Worm (Caenorhabditis elegans): ENCODE results near the gene ZK1307.1.

ZK1307.1 gene

ce11 chrII:9653679-9654078 lies 1.7 kb downstream of the ZK1307.1 start, which contains the start of gene ZK1307.2:
TSS of gene ZK1307.2 (minus strand) at chrII:9653952.
- no peak for TF ChIP-seq hmg-4 (GFP tag; optimal IDR thresholded peaks at IDR 0.05)
- no peak for TF ChIP-seq hnd-1 (tag; optimal IDR thresholded peaks at IDR 0.05)
- TF ChIP-seq aly-1 (tag; optimal IDR thresholded peaks at IDR 0.05): no peak
- TF ChIP-seq tra-4 (tag; optimal IDR thresholded peaks at IDR 0.05): no peak
- TF ChIP-seq sea-1 (GFP tag; conservative IDR thresholded peaks at IDR 0.05): no peak
- TF ChIP-seq tbx-11 (GFP tag; IDR thresholded peaks at IDR 0.05): no peak
- TF ChIP-seq tbx-37 (GFP tag; conservative IDR thresholded peaks at IDR 0.05): no peak
- no peak for TF ChIP-seq B0310.2 (tag; optimal IDR thresholded peaks at IDR 0.05)
- TF ChIP-seq ceh-13 (GFP tag; optimal IDR thresholded peaks at IDR 0.05): no peak
- no peak for TF ChIP-seq scrt-1 (GFP tag; IDR thresholded peaks at IDR 0.05)
- no peak for TF ChIP-seq ceh-36 (tag; optimal IDR thresholded peaks at IDR 0.05)
- no peak for TF ChIP-seq flt-1 (GFP tag; IDR thresholded peaks at IDR 0.05)

ce11 chrII:9652919-9653318 lies 2.5 kb downstream of the ZK1307.1 start, which contains the start of gene ZK1307.3:
TSS of gene ZK1307.3 (minus strand) at chrII:9653019.
- no peak for TF ChIP-seq B0310.2 (tag; optimal IDR thresholded peaks at IDR 0.05)
- no peak for TF ChIP-seq flt-1 (GFP tag; IDR thresholded peaks at IDR 0.05)
- no peak for TF ChIP-seq scrt-1 (GFP tag; IDR thresholded peaks at IDR 0.05)
- TF ChIP-seq hmg-4 (GFP tag; optimal IDR thresholded peaks at IDR 0.05): no peak
- TF ChIP-seq tbx-37 (GFP tag; conservative IDR thresholded peaks at IDR 0.05): no peak
- no peak for TF ChIP-seq pes-1 (GFP tag; IDR thresholded peaks at IDR 0.05)
- TF ChIP-seq ets-7 (tag; optimal IDR thresholded peaks at IDR 0.05): no peak
- TF ChIP-seq ceh-13 (GFP tag; optimal IDR thresholded peaks at IDR 0.05): no peak
- no peak for TF ChIP-seq tbx-11 (GFP tag; IDR thresholded peaks at IDR 0.05)

- TF ChIP-seq scrt-1 (GFP tag; IDR thresholded peaks at IDR 0.05): no peak
- no peak for TF ChIP-seq ceh-13 (GFP tag; optimal IDR thresholded peaks at IDR 0.05)
- no peak for TF ChIP-seq tra-4 (tag; optimal IDR thresholded peaks at IDR 0.05)
- no peak for TF ChIP-seq tbx-11 (GFP tag; IDR thresholded peaks at IDR 0.05)
- no peak for TF ChIP-seq F13C5.2 (tag; optimal IDR thresholded peaks at IDR 0.05)
- no peak for TF ChIP-seq ama-1 (optimal IDR thresholded peaks at IDR 0.05)
- no peak for TF ChIP-seq hmg-4 (GFP tag; optimal IDR thresholded peaks at IDR 0.05)
- TF ChIP-seq flt-1 (GFP tag; IDR thresholded peaks at IDR 0.05): no peak
- TF ChIP-seq ceh-36 (tag; optimal IDR thresholded peaks at IDR 0.05): no peak
- TF ChIP-seq ets-7 (tag; optimal IDR thresholded peaks at IDR 0.05): no peak
- no peak for TF ChIP-seq hnd-1 (tag; optimal IDR thresholded peaks at IDR 0.05)
- TF ChIP-seq tbx-37 (GFP tag; conservative IDR thresholded peaks at IDR 0.05): no peak
- no peak for TF ChIP-seq sea-1 (GFP tag; conservative IDR thresholded peaks at IDR 0.05)
- no peak for TF ChIP-seq B0310.2 (tag; optimal IDR thresholded peaks at IDR 0.05)
- TF ChIP-seq pes-1 (GFP tag; IDR thresholded peaks at IDR 0.05): no peak
- TF ChIP-seq hmbx-1 (tag; optimal IDR thresholded peaks at IDR 0.05): no peak
- TF ChIP-seq aly-1 (tag; optimal IDR thresholded peaks at IDR 0.05): no peak
Observed at ce11 chrII:9651700-9652099, 3.7 kb downstream of the ZK1307.1 start, which contains the start of gene ZK1307.4. TSS of gene ZK1307.4 (minus strand) at chrII:9651800.

ce11 chrII:9649191-9649590 lies 6.2 kb downstream of the ZK1307.1 start, which contains the start of gene ZK1307.9:
TSS of gene ZK1307.9 (plus strand) at chrII:9649491.
- TF ChIP-seq hnd-1 (tag; optimal IDR thresholded peaks at IDR 0.05) (no peak), sea-1 (GFP tag; conservative IDR thresholded peaks at IDR 0.05) (no peak), tra-4 (tag; optimal IDR thresholded peaks at IDR 0.05) (no peak), tbx-11 (GFP tag; IDR thresholded peaks at IDR 0.05) (no peak), ceh-36 (tag; optimal IDR thresholded peaks at IDR 0.05) (no peak), hmg-4 (GFP tag; optimal IDR thresholded peaks at IDR 0.05) (no peak)

ce11 chrII:9646928-9647838 lies 8.2 kb downstream of the ZK1307.1 start, which contains the start of gene sqv-8:
TSS of gene sqv-8 (plus strand) at chrII:9646978.
- TF ChIP-seq F13C5.2 (tag; optimal IDR thresholded peaks at IDR 0.05): no peak
- TF ChIP-seq B0310.2 (tag; optimal IDR thresholded peaks at IDR 0.05): no peak
- no peak for TF ChIP-seq tbx-11 (GFP tag; IDR thresholded peaks at IDR 0.05)

ce11 chrII:9646122-9646555 lies 9.2 kb downstream of the ZK1307.1 start:
- TF ChIP-seq F13C5.2 (tag; optimal IDR thresholded peaks at IDR 0.05) (peak; percentile 42), ets-7 (tag; optimal IDR thresholded peaks at IDR 0.05) (peak; percentile 7), scrt-1 (GFP tag; IDR thresholded peaks at IDR 0.05) (no peak), pes-1 (GFP tag; IDR thresholded peaks at IDR 0.05) (no peak), ama-1 (optimal IDR thresholded peaks at IDR 0.05) (no peak), hmg-4 (GFP tag; optimal IDR thresholded peaks at IDR 0.05) (peak; percentile 77), ceh-36 (tag; optimal IDR thresholded peaks at IDR 0.05) (no peak), tbx-37 (GFP tag; conservative IDR thresholded peaks at IDR 0.05) (no peak), sea-1 (GFP tag; conservative IDR thresholded peaks at IDR 0.05) (0 out of 2 replicates have a peak, but pooled peaks have one; percentile 33), ceh-13 (GFP tag; optimal IDR thresholded peaks at IDR 0.05) (peak; percentile 4), aly-1 (tag; optimal IDR thresholded peaks at IDR 0.05) (no peak), flt-1 (GFP tag; IDR thresholded peaks at IDR 0.05) (no peak)

- TF ChIP-seq hnd-1 (tag; optimal IDR thresholded peaks at IDR 0.05): no peak
- TF ChIP-seq tbx-37 (GFP tag; conservative IDR thresholded peaks at IDR 0.05): no peak
- TF ChIP-seq tra-4 (tag; optimal IDR thresholded peaks at IDR 0.05): no peak
- no peak for TF ChIP-seq ceh-13 (GFP tag; optimal IDR thresholded peaks at IDR 0.05)
- no peak for TF ChIP-seq sea-1 (GFP tag; conservative IDR thresholded peaks at IDR 0.05)
- no peak for TF ChIP-seq pes-1 (GFP tag; IDR thresholded peaks at IDR 0.05)
- no peak for TF ChIP-seq flt-1 (GFP tag; IDR thresholded peaks at IDR 0.05)
- TF ChIP-seq scrt-1 (GFP tag; IDR thresholded peaks at IDR 0.05): no peak
- TF ChIP-seq F13C5.2 (tag; optimal IDR thresholded peaks at IDR 0.05): no peak
Observed at ce11 chrII:9644940-9645634, 10.3 kb downstream of the ZK1307.1 start.
